Worm (Caenorhabditis elegans): ENCODE measurements around the gene F45F2.11.

DNA sequence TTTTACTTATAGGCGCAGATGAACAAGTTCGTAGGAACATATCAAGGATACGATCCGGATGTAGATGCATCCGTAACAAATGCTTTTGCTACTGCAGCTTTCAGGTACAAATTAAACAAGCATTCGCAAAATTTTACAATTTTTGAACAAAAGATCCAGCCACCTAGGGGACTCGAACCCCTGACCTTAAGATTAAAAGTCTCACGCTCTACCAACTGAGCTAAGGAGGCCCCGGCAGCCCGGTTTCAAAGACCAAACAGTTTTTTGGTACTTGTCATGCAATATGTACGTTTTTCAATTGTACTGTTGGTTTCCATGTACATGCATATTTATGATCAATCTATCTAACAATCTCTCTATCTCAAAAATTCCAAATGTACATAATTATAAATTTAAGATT is 21.3 kb downstream of the F45F2.11 start:
- TF ChIP-seq pqm-1 (tag; optimal IDR thresholded peaks at IDR 0.05): no peak
- no peak for TF ChIP-seq dve-1 (tag; optimal IDR thresholded peaks at IDR 0.05)
- no peak for TF ChIP-seq ceh-19 (GFP tag; optimal IDR thresholded peaks at IDR 0.05)
- TF ChIP-seq rnt-1 (tag; optimal IDR thresholded peaks at IDR 0.05): no peak
- TF ChIP-seq sox-2 (GFP tag; IDR thresholded peaks at IDR 0.05): no peak
- TF ChIP-seq pax-1 (tag; optimal IDR thresholded peaks at IDR 0.05): no peak
- no peak for TF ChIP-seq T23F11.4 (GFP tag; optimal IDR thresholded peaks at IDR 0.05)

All from whole organism, late embryonic.